In genomic region chr3R:6741400-6741959, dm6 we compare ENCODE assay signal across 4 fruit fly cellular contexts.
TF ChIP-seq lines count a peak whose summit lies in the region.

No protein-coding gene starts in this region.

- TF ChIP-seq CTCF in whole organism, embryonic (GFP tag; optimal IDR thresholded peaks at IDR 0.05; lab: Kevin White, UChicago): no peak

TF ChIP-seq in whole organism, 6 proteins besides CTCF, POLR2A, EP300 and RAD21:
- TF ChIP-seq usp (GFP tag; optimal IDR thresholded peaks at IDR 0.05; lab: Kevin White, UChicago) (no peak), CG8478 (optimal IDR thresholded peaks at IDR 0.05; lab: Kevin White, UChicago) (peak; percentile 48)

TF ChIP-seq in whole organism, embryonic, 481 proteins besides CTCF, POLR2A, EP300 and RAD21 (continues in another document):
- no peak for TF ChIP-seq Mes4 (GFP tag; optimal IDR thresholded peaks at IDR 0.05; lab: Kevin White, UChicago)
- TF ChIP-seq toy (GFP tag; IDR thresholded peaks at IDR 0.05; lab: Robert Waterston, UW): no peak
- TF ChIP-seq CG15269 (tag; optimal IDR thresholded peaks at IDR 0.05; lab: Kevin White, UChicago): no peak
- TF ChIP-seq tx (GFP tag; optimal IDR thresholded peaks at IDR 0.05; lab: Kevin White, UChicago): no peak
- no peak for TF ChIP-seq CG2129 (GFP tag; IDR thresholded peaks at IDR 0.05; lab: Robert Waterston, UW; ENCODE audit: partially characterized antibody)
- TF ChIP-seq CG11247 (GFP tag; IDR thresholded peaks at IDR 0.05; lab: Robert Waterston, UW): 0 out of 2 replicates have a peak, but pooled peaks have one; percentile 15
- peak; percentile 41 for TF ChIP-seq sens (GFP tag; lab: Kevin White, UChicago)
- no peak for TF ChIP-seq CG6272 (GFP tag; IDR thresholded peaks at IDR 0.05; lab: Robert Waterston, UW)
- TF ChIP-seq unpg (GFP tag; optimal IDR thresholded peaks at IDR 0.05; lab: Kevin White, UChicago): no peak
- no peak for TF ChIP-seq ftz-f1 (GFP tag; optimal IDR thresholded peaks at IDR 0.05; lab: Kevin White, UChicago)
- TF ChIP-seq fd102C (GFP tag; optimal IDR thresholded peaks at IDR 0.05; lab: Kevin White, UChicago): no peak
- no peak for TF ChIP-seq CG18476 (GFP tag; optimal IDR thresholded peaks at IDR 0.05; lab: Kevin White, UChicago)
- TF ChIP-seq eve (GFP tag; optimal IDR thresholded peaks at IDR 0.05; lab: Kevin White, UChicago): no peak
- TF ChIP-seq twi (tag; optimal IDR thresholded peaks at IDR 0.05; lab: Kevin White, UChicago): peak; percentile 22
- peak; percentile 67 for TF ChIP-seq CG1832 (GFP tag; optimal IDR thresholded peaks at IDR 0.05; lab: Kevin White, UChicago)
- TF ChIP-seq CG34376 (GFP tag; optimal IDR thresholded peaks at IDR 0.05; lab: Kevin White, UChicago): no peak
- no peak for TF ChIP-seq Antp (GFP tag; optimal IDR thresholded peaks at IDR 0.05; lab: Kevin White, UChicago)
- TF ChIP-seq Bgb (GFP tag; IDR thresholded peaks at IDR 0.05; lab: Robert Waterston, UW; ENCODE audit: partially characterized antibody): no peak
- no peak for TF ChIP-seq Lim3 (GFP tag; IDR thresholded peaks at IDR 0.05; lab: Robert Waterston, UW)
- TF ChIP-seq dmrt11E (tag; optimal IDR thresholded peaks at IDR 0.05; lab: Kevin White, UChicago): no peak
- TF ChIP-seq CG17361 (GFP tag; IDR thresholded peaks at IDR 0.05; lab: Robert Waterston, UW): no peak
- TF ChIP-seq Rfx (GFP tag; IDR thresholded peaks at IDR 0.05; lab: Robert Waterston, UW): no peak
- no peak; the same call in 1 of the 2 replicates for TF ChIP-seq peb (GFP tag; IDR thresholded peaks at IDR 0.05; lab: Robert Waterston, UW)
- TF ChIP-seq CG9609 (GFP tag; optimal IDR thresholded peaks at IDR 0.05; lab: Kevin White, UChicago): no peak
- TF ChIP-seq CG11085 (GFP tag; IDR thresholded peaks at IDR 0.05; lab: Robert Waterston, UW): no peak
- no peak for TF ChIP-seq Side (GFP tag; optimal IDR thresholded peaks at IDR 0.05; lab: Kevin White, UChicago)
- no peak for TF ChIP-seq CG2199 (GFP tag; IDR thresholded peaks at IDR 0.05; lab: Robert Waterston, UW)
- no peak for TF ChIP-seq CG17912 (GFP tag; optimal IDR thresholded peaks at IDR 0.05; lab: Kevin White, UChicago)
- no peak for TF ChIP-seq CG30403 (GFP tag; optimal IDR thresholded peaks at IDR 0.05; lab: Kevin White, UChicago)
- TF ChIP-seq ro (GFP tag; IDR thresholded peaks at IDR 0.05; lab: Robert Waterston, UW): no peak
- no peak for TF ChIP-seq crol (GFP tag; IDR thresholded peaks at IDR 0.05; lab: Robert Waterston, UW)

TF ChIP-seq in whole organism, prepupa, 60 proteins besides CTCF, POLR2A, EP300 and RAD21:
- TF ChIP-seq Smox (GFP tag; optimal IDR thresholded peaks at IDR 0.05; lab: Kevin White, UChicago) (no peak), Eip78C (GFP tag; lab: Kevin White, UChicago) (peak; percentile 18), svp (GFP tag; lab: Kevin White, UChicago) (peak; percentile 30), fkh (GFP tag; optimal IDR thresholded peaks at IDR 0.05; lab: Kevin White, UChicago) (peak; percentile 28), Lpt (GFP tag; optimal IDR thresholded peaks at IDR 0.05; lab: Kevin White, UChicago) (no peak)

TF ChIP-seq in whole organism, pupa, 21 proteins besides CTCF, POLR2A, EP300 and RAD21:
- no peak for TF ChIP-seq CG13204 (GFP tag; optimal IDR thresholded peaks at IDR 0.05; lab: Kevin White, UChicago)
- no peak for TF ChIP-seq Pif1B (GFP tag; optimal IDR thresholded peaks at IDR 0.05; lab: Kevin White, UChicago)
- TF ChIP-seq fd96Ca (GFP tag; IDR thresholded peaks at IDR 0.05; lab: Robert Waterston, UW): 0 out of 3 replicates have a peak, but pooled peaks have one; percentile 53
- TF ChIP-seq CG15710 (tag; optimal IDR thresholded peaks at IDR 0.05; lab: Kevin White, UChicago): no peak
- no peak for TF ChIP-seq rn (GFP tag; IDR thresholded peaks at IDR 0.05; lab: Robert Waterston, UW)
